Worm (Caenorhabditis elegans) whole organism, L2 larva: Measurements from ENCODE around the gene srx-34.

Experiments
- nhr-11 ChIP-seq: fragments of 150-350 bp; optimal IDR thresholded peaks from 2 replicates; lab custom pipeline; 2014; ENCODE audit warnings: missing biosample characterization, missing genetic modification characterization
- nhr-12 ChIP-seq: fragments of 150-350 bp; optimal IDR thresholded peaks from 2 replicates; lab custom pipeline; 2014; ENCODE audit warnings: missing biosample characterization, missing genetic modification characterization

- TF ChIP-seq nhr-12 (no peak), nhr-11 (no peak)
These were observed 35.4 kb downstream of the srx-34 start, which contains the start of gene mys-1 for ce11 chrV:7084612-7085139.
